Worm (Caenorhabditis elegans) whole organism, late embryonic: Measurements from ENCODE around the gene Y82E9BR.20.
"Not testable (repeated sequence)": the region's sequence is repeated elsewhere in the genome, so short reads cannot be mapped to it uniquely, and the experiment has no call there.

Source experiments
- hlh-30 ChIP-seq: sonication (generic microtip); optimal IDR thresholded peaks from 2 replicates; lab custom pipeline; 2017; ENCODE audit warnings: antibody characterized with exemption, missing genetic modification characterization, missing compliant biosample characterization; ENCODE audit not compliant: insufficient read depth
- mec-3 ChIP-seq: sonication (generic microtip); optimal IDR thresholded peaks from 2 replicates; lab custom pipeline; 2016; ENCODE audit warnings: borderline replicate concordance, missing genetic modification characterization, missing compliant biosample characterization
- nfya-1 ChIP-seq: sonication (generic microtip); optimal IDR thresholded peaks from 2 replicates; lab custom pipeline; 2017; ENCODE audit warnings: missing genetic modification characterization, mild to moderate bottlenecking, missing compliant biosample characterization, antibody characterized with exemption, moderate library complexity
- pqm-1 ChIP-seq: sonication (generic microtip); optimal IDR thresholded peaks from 2 replicates; lab custom pipeline; 2016; ENCODE audit warnings: missing genetic modification characterization, missing compliant biosample characterization

DNA sequence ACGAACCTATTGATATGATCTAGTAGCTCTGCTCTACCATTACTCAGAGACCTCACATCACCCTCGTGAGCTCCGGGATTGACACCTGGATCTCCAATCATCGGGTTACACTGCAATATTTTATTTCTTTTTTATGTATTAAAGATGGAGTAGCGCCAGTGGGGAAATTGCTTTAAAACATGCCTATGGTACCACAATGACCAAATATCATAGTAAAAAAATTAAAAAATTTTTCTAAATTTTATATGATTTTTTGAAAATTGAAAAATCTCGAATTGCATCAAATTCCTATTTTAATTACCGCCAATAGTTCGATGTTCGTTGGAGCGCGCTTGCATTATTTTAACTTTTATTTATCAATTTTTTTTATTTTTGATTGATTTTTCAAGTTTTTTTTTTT lies 3.7 kb downstream of the Y82E9BR.20 start, which contains the start of gene pals-40:
- not testable (repeated sequence) for TF ChIP-seq pqm-1, hlh-30, nfya-1, mec-3 (tag; lab: Kevin White, UChicago)
